Fruit fly (Drosophila melanogaster): ENCODE results near the gene GstD3.

The GstD3 gene

DNA sequence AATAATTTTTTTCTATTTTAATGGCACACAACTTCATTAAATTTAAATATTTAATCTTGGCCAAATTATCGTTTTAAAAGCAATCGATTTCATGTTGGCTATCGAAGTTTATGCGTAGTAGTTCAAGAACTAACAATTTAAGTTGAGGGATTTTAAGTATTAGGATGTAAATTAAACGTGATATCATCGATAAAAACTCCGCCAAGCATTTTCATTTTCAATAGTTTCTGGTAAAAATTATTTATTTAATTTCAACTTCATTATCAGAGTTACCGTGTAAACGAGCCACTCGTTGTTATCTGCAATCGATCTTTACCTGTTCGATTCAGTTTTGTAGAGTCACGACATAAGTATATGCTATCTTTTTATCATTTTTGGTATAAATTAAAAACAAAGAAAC is 30.1 kb downstream of the GstD3 start (continued):
- peak; percentile 92 to 99 for TF ChIP-seq Hr51 (GFP tag; optimal IDR thresholded peaks at IDR 0.05)
- TF ChIP-seq CG15514 (GFP tag; optimal IDR thresholded peaks at IDR 0.05) = peak; percentile 95
- TF ChIP-seq disco-r (GFP tag; optimal IDR thresholded peaks at IDR 0.05) = peak; percentile 86
- peak; percentile 98 for TF ChIP-seq HHEX (GFP tag; optimal IDR thresholded peaks at IDR 0.05)
- TF ChIP-seq Lim3 (GFP tag; IDR thresholded peaks at IDR 0.05) = peak; percentile 88
- peak; percentile 94 for TF ChIP-seq CG6654 (GFP tag; optimal IDR thresholded peaks at IDR 0.05)
- peak; percentile 87 for TF ChIP-seq Hmx (GFP tag; optimal IDR thresholded peaks at IDR 0.05)
- no peak for TF ChIP-seq eve (GFP tag; optimal IDR thresholded peaks at IDR 0.05)
- peak; percentile 76; the same call in 2 of the 3 replicates for TF ChIP-seq jigr1 (GFP tag; IDR thresholded peaks at IDR 0.05)
- peak; percentile 97 for TF ChIP-seq caup (GFP tag; optimal IDR thresholded peaks at IDR 0.05; ENCODE audit: severe bottlenecking)
- peak; percentile 97 for TF ChIP-seq Hmr (GFP tag; optimal IDR thresholded peaks at IDR 0.05)
- TF ChIP-seq zen2 (GFP tag; IDR thresholded peaks at IDR 0.05; ENCODE audit: partially characterized antibody) = 0 out of 3 replicates have a peak, but pooled peaks have one; percentile 17
- TF ChIP-seq hbn (GFP tag; IDR thresholded peaks at IDR 0.05; ENCODE audit: partially characterized antibody) = peak; percentile 36; the same call in 1 of the 2 replicates
- TF ChIP-seq CG9797 (GFP tag; optimal IDR thresholded peaks at IDR 0.05) = peak; percentile 41
- TF ChIP-seq Side (GFP tag; optimal IDR thresholded peaks at IDR 0.05) = peak; percentile 92
- peak; percentile 97 for TF ChIP-seq CG12659 (GFP tag; optimal IDR thresholded peaks at IDR 0.05)
- TF ChIP-seq Sox100B (GFP tag; optimal IDR thresholded peaks at IDR 0.05) = peak; percentile 98
- TF ChIP-seq oc (tag; optimal IDR thresholded peaks at IDR 0.05) = peak; percentile 98
- peak; percentile 98 for TF ChIP-seq trem (tag; optimal IDR thresholded peaks at IDR 0.05)
- peak; percentile 97 for TF ChIP-seq HLH3B (GFP tag; IDR thresholded peaks at IDR 0.05)
- peak; percentile 92 for TF ChIP-seq peb (GFP tag; IDR thresholded peaks at IDR 0.05)
- peak; percentile 95 for TF ChIP-seq D19B (GFP tag; optimal IDR thresholded peaks at IDR 0.05)
- peak; percentile 92 for TF ChIP-seq gsb (GFP tag; IDR thresholded peaks at IDR 0.05)
- TF ChIP-seq cwo (GFP tag; optimal IDR thresholded peaks at IDR 0.05) = peak; percentile 94
- TF ChIP-seq CG33213 (GFP tag; optimal IDR thresholded peaks at IDR 0.05) = peak; percentile 99
- peak; percentile 88 for TF ChIP-seq CG32772 (GFP tag; IDR thresholded peaks at IDR 0.05)
- TF ChIP-seq wek (GFP tag; optimal IDR thresholded peaks at IDR 0.05) = peak; percentile 92
- TF ChIP-seq zf30C (GFP tag; optimal IDR thresholded peaks at IDR 0.05) = peak; percentile 39
- no peak for TF ChIP-seq fru (optimal IDR thresholded peaks at IDR 0.05)
- peak; percentile 98 for TF ChIP-seq CG15601 (tag; optimal IDR thresholded peaks at IDR 0.05)
- peak; percentile 99 for TF ChIP-seq NC2β (GFP tag; optimal IDR thresholded peaks at IDR 0.05)
- TF ChIP-seq CG9609 (GFP tag; optimal IDR thresholded peaks at IDR 0.05) = peak; percentile 91
- peak; percentile 95 for TF ChIP-seq fd3F (GFP tag; optimal IDR thresholded peaks at IDR 0.05)
- peak; percentile 97 for TF ChIP-seq CG6689 (GFP tag; IDR thresholded peaks at IDR 0.05)
- peak; percentile 94 for TF ChIP-seq CG15011 (GFP tag; optimal IDR thresholded peaks at IDR 0.05)
- peak; percentile 92 for TF ChIP-seq Taf1 (GFP tag; IDR thresholded peaks at IDR 0.05)
- peak; percentile 90 for TF ChIP-seq aop (GFP tag; IDR thresholded peaks at IDR 0.05)
- peak; percentile 98 for TF ChIP-seq grau (tag; optimal IDR thresholded peaks at IDR 0.05)
- no peak for TF ChIP-seq pan (optimal IDR thresholded peaks at IDR 0.05)
- TF ChIP-seq pan (GFP tag; optimal IDR thresholded peaks at IDR 0.05 in 1 of 2, IDR thresholded peaks at IDR 0.05 in 1 of 2) = peak in 1 of 2 experiments; percentile 97
- peak; percentile 96 for TF ChIP-seq CG14050 (GFP tag; IDR thresholded peaks at IDR 0.05)
- TF ChIP-seq Meics (GFP tag; optimal IDR thresholded peaks at IDR 0.05) = peak; percentile 99
- TF ChIP-seq Nf-YA (GFP tag; IDR thresholded peaks at IDR 0.05) = peak; percentile 99
- TF ChIP-seq Poxn (GFP tag; IDR thresholded peaks at IDR 0.05) = peak; percentile 54
- no peak for TF ChIP-seq sc (optimal IDR thresholded peaks at IDR 0.05)
- peak; percentile 94 for TF ChIP-seq sc (GFP tag; optimal IDR thresholded peaks at IDR 0.05)
- peak; percentile 91 for TF ChIP-seq YL-1 (GFP tag; optimal IDR thresholded peaks at IDR 0.05)
- TF ChIP-seq dpn (GFP tag; optimal IDR thresholded peaks at IDR 0.05) = peak; percentile 94
- peak; percentile 92 for TF ChIP-seq CG8359 (GFP tag; optimal IDR thresholded peaks at IDR 0.05; ENCODE audit: borderline replicate concordance)
- TF ChIP-seq ci (GFP tag; IDR thresholded peaks at IDR 0.05) = peak; percentile 99
- TF ChIP-seq ATbp (GFP tag; optimal IDR thresholded peaks at IDR 0.05) = peak; percentile 99
